Worm (Caenorhabditis elegans) whole organism, midembryonic: ENCODE results near the gene skr-6.
"Not testable (repeated sequence)": the region's sequence is repeated elsewhere in the genome, so short reads cannot be mapped to it uniquely, and the experiment has no call there.

Source experiments
- T22C8.4 ChIP-seq: fragments of 200-800 bp; sonication (Bioruptor generic); IDR thresholded peaks from 2 replicates; pipeline ENCODE4 v1.3.6; 2022; ENCODE audit warnings: missing genetic modification characterization, missing compliant biosample characterization
- cog-1 ChIP-seq: sonication (generic microtip); optimal IDR thresholded peaks from 2 replicates; lab custom pipeline; 2016; ENCODE audit warnings: missing genetic modification characterization, missing compliant biosample characterization
- flt-1 ChIP-seq: fragments of 200-800 bp; sonication (Bioruptor generic); IDR thresholded peaks from 2 replicates; pipeline ENCODE4 v1.3.6; 2022; ENCODE audit warnings: missing genetic modification characterization, missing compliant biosample characterization
- klf-2 ChIP-seq: fragments of 200-800 bp; sonication (Bioruptor generic); conservative IDR thresholded peaks from 2 replicates; pipeline ENCODE4 v1.3.6; 2022; ENCODE audit warnings: missing genetic modification reagents, missing genetic modification characterization, missing compliant biosample characterization
- med-1 ChIP-seq: sonication (generic microtip); optimal IDR thresholded peaks from 2 replicates; lab custom pipeline; 2017; ENCODE audit warnings: missing genetic modification characterization, mild to moderate bottlenecking, missing compliant biosample characterization, antibody characterized with exemption, missing genetic modification reagents; ENCODE audit not compliant: insufficient read depth
- ref-1 ChIP-seq: fragments of 200-800 bp; sonication (Bioruptor generic); conservative IDR thresholded peaks from 2 replicates; pipeline ENCODE4 v1.3.6; 2022; ENCODE audit warnings: missing genetic modification reagents, missing genetic modification characterization, missing compliant biosample characterization
- tab-1 ChIP-seq: fragments of 200-800 bp; sonication (Bioruptor generic); IDR thresholded peaks from 2 replicates; pipeline ENCODE4 v1.3.6; 2022; ENCODE audit warnings: missing genetic modification characterization, missing compliant biosample characterization
- ztf-23 ChIP-seq: fragments of 200-800 bp; sonication (Bioruptor generic); IDR thresholded peaks from 2 replicates; pipeline ENCODE4 v1.3.6; 2022; ENCODE audit warnings: missing genetic modification reagents, missing genetic modification characterization, missing compliant biosample characterization
- ztf-29 ChIP-seq: fragments of 200-800 bp; sonication (Bioruptor generic); IDR thresholded peaks from 2 replicates; pipeline ENCODE4 v1.3.6; 2022; ENCODE audit warnings: missing genetic modification reagents, missing genetic modification characterization, missing compliant biosample characterization

skr-6 gene

ce11 chrV:18269885-18270284 lies at the start of gene skr-6:
Gene skr-6, minus strand, starts transcription at chrV:18269985.
- TF ChIP-seq ref-1 (GFP tag; lab: Robert Waterston, UW) (no peak), T22C8.4 (GFP tag; lab: Robert Waterston, UW) (no peak)

DNA sequence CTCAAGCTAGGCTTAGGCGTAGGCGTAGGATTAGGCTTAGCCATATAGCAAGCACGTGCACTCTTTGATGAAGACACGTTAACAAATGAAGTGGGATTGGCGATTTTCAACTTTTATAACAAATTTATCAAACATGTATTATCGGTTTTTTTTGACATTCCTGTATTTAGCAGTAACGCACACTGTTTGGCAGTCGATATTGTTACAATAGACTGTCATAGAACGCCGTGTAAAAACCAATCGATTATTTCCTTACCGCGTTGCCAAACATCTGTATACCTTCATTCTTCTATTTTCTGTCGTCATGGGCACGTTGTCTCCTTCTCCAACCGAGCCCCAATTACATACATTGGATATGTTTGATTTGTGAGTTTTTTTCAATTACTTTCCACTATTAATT lies 48.5 kb upstream of the skr-6 start, which contains the start of gene fbxb-119:
Gene fbxb-119 (plus strand): TSS at position 301 of the 400 bp plus-strand sequence.
- TF ChIP-seq flt-1 (GFP tag; lab: Robert Waterston, UW), result no peak
- no peak for TF ChIP-seq med-1 (GFP tag; lab: Kevin White, UChicago)
- TF ChIP-seq T22C8.4 (GFP tag; lab: Robert Waterston, UW), result no peak
- no peak for TF ChIP-seq tab-1 (GFP tag; lab: Robert Waterston, UW)
- TF ChIP-seq ztf-23 (GFP tag; lab: Robert Waterston, UW), result no peak
- TF ChIP-seq klf-2 (GFP tag; lab: Robert Waterston, UW), result no peak
- TF ChIP-seq ztf-29 (GFP tag; lab: Robert Waterston, UW), result no peak
- TF ChIP-seq cog-1 (tag; lab: Kevin White, UChicago), result no peak
- no peak for TF ChIP-seq ref-1 (GFP tag; lab: Robert Waterston, UW)

- not testable (repeated sequence) for TF ChIP-seq med-1 (GFP tag; lab: Kevin White, UChicago); klf-2 (GFP tag; lab: Robert Waterston, UW); flt-1 (GFP tag; lab: Robert Waterston, UW)
These were observed 32.6 kb upstream of the skr-6 start, which contains the start of gene Y51A2A.6 for ce11 chrV:18302414-18302813. Gene Y51A2A.6, plus strand, starts transcription at chrV:18302714.

DNA sequence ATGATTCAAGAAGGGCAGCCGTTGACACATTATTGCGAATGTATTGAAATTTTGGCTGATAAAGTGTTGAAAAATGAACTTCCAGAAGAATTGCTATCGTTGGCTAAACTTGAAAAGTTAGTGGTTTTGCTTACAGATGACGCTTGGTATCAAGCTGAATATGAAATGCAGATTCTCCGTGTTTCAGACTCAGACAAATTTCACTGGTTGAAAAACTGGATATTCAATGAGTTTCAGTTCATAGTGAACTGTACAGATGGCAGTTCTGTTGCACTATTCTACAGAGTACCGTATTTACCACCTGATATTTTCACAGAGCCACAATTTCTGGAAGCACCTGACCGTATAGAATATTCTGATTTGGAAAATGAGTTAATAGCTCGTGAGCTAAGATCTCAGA lies 29.5 kb upstream of the skr-6 start:
- no peak for TF ChIP-seq T22C8.4 (GFP tag; lab: Robert Waterston, UW)
- TF ChIP-seq flt-1 (GFP tag; lab: Robert Waterston, UW), result no peak
- no peak for TF ChIP-seq ref-1 (GFP tag; lab: Robert Waterston, UW)
- TF ChIP-seq tab-1 (GFP tag; lab: Robert Waterston, UW), result no peak
- no peak for TF ChIP-seq ztf-23 (GFP tag; lab: Robert Waterston, UW)
- no peak for TF ChIP-seq med-1 (GFP tag; lab: Kevin White, UChicago)
- TF ChIP-seq ztf-29 (GFP tag; lab: Robert Waterston, UW), result no peak
- TF ChIP-seq klf-2 (GFP tag; lab: Robert Waterston, UW), result no peak
- no peak for TF ChIP-seq cog-1 (tag; lab: Kevin White, UChicago)

ce11 chrV:18298506-18298905 lies 28.7 kb upstream of the skr-6 start, which contains the start of gene Y51A2A.5:
Gene Y51A2A.5, plus strand, starts transcription at chrV:18298806.
- no peak for TF ChIP-seq ztf-23 (GFP tag; lab: Robert Waterston, UW)
- TF ChIP-seq flt-1 (GFP tag; lab: Robert Waterston, UW), result no peak
- no peak for TF ChIP-seq klf-2 (GFP tag; lab: Robert Waterston, UW)
- TF ChIP-seq cog-1 (tag; lab: Kevin White, UChicago), result no peak
- no peak for TF ChIP-seq ref-1 (GFP tag; lab: Robert Waterston, UW)
- no peak for TF ChIP-seq tab-1 (GFP tag; lab: Robert Waterston, UW)
- TF ChIP-seq T22C8.4 (GFP tag; lab: Robert Waterston, UW), result no peak
- TF ChIP-seq med-1 (GFP tag; lab: Kevin White, UChicago), result no peak
- no peak for TF ChIP-seq ztf-29 (GFP tag; lab: Robert Waterston, UW)

DNA sequence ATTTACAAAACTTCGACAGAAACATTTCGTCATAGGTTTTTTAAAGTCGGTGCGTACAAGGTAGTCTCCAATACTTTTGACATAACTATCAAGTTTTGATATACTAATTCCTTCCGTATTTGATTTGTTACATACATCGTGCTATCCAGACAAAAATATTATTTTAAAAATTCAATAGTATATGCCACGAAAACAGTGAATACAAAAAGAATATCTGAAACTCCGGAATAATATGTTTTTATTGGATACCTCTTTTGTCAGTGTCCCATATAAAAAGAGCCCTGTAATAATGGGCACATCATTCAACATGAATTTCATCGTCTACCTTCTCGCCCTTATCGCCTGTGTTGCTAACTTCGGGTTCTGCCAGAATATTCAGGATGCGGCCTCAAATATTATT lies 22.5 kb upstream of the skr-6 start, which contains the start of gene Y51A2A.12:
Gene Y51A2A.12 (plus strand): TSS at position 301 of the 400 bp plus-strand sequence.
- TF ChIP-seq cog-1 (tag; lab: Kevin White, UChicago) (no peak), klf-2 (GFP tag; lab: Robert Waterston, UW) (no peak), T22C8.4 (GFP tag; lab: Robert Waterston, UW) (no peak), med-1 (GFP tag; lab: Kevin White, UChicago) (no peak), tab-1 (GFP tag; lab: Robert Waterston, UW) (no peak), ref-1 (GFP tag; lab: Robert Waterston, UW) (no peak), ztf-23 (GFP tag; lab: Robert Waterston, UW) (no peak), ztf-29 (GFP tag; lab: Robert Waterston, UW) (no peak), flt-1 (GFP tag; lab: Robert Waterston, UW) (no peak)

- no peak for TF ChIP-seq tab-1 (GFP tag; lab: Robert Waterston, UW)
- no peak for TF ChIP-seq ref-1 (GFP tag; lab: Robert Waterston, UW)
- no peak for TF ChIP-seq flt-1 (GFP tag; lab: Robert Waterston, UW)
- TF ChIP-seq klf-2 (GFP tag; lab: Robert Waterston, UW), result no peak
- TF ChIP-seq T22C8.4 (GFP tag; lab: Robert Waterston, UW), result no peak
- TF ChIP-seq ztf-23 (GFP tag; lab: Robert Waterston, UW), result no peak
- TF ChIP-seq med-1 (GFP tag; lab: Kevin White, UChicago), result no peak
- no peak for TF ChIP-seq cog-1 (tag; lab: Kevin White, UChicago)
- TF ChIP-seq ztf-29 (GFP tag; lab: Robert Waterston, UW), result no peak
These were observed 20.9 kb upstream of the skr-6 start, which contains the start of gene Y51A2A.4 for ce11 chrV:18290642-18291041. Gene Y51A2A.4, plus strand, starts transcription at chrV:18290942.

DNA sequence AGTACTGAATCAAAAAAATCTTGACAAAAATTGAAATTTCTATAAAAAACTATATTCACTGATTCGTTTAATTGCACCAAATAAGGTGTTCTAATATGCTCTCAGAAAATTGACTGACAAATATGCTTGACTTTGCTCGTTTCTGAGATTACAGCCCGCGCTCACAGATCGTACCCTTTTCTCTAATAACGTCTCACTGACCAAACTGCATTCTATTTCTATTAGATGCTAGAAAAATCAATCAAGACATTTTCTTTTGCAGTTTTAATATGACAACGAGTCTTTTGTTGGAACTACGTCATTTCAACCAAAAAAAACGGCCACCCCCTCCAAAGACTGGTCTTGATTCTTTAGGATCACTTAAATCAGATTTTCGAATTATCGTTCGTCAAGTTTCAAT lies 12.8 kb upstream of the skr-6 start, which contains the start of gene clec-247:
Gene clec-247 (plus strand): TSS at position 301 of the 400 bp plus-strand sequence.
- no peak for TF ChIP-seq ztf-23 (GFP tag; lab: Robert Waterston, UW)
- TF ChIP-seq cog-1 (tag; lab: Kevin White, UChicago), result no peak
- TF ChIP-seq ztf-29 (GFP tag; lab: Robert Waterston, UW), result no peak
- no peak for TF ChIP-seq med-1 (GFP tag; lab: Kevin White, UChicago)
- TF ChIP-seq ref-1 (GFP tag; lab: Robert Waterston, UW), result no peak

DNA sequence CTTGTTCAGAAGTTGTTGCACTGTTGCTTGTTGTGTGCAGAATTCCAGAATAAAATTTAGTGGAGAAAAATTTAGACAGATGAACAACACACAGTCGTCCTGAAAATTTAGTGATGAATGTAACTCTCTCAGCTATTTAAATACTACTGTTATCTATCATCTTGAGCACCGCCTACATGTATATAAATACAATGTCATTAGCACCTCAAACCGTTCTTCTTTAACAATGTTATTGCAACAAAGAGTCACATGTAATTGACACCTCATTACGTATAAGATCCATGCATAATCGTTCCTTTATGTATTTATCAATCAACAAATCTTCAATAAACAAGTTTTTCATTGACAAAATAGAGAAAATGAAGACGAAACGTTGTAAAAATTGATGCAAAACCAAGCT lies 11.0 kb upstream of the skr-6 start, which contains the start of gene Y51A2A.16:
Gene Y51A2A.16 (minus strand): TSS at position 101 of the 400 bp plus-strand sequence.
- TF ChIP-seq med-1 (GFP tag; lab: Kevin White, UChicago) (no peak), ref-1 (GFP tag; lab: Robert Waterston, UW) (no peak), klf-2 (GFP tag; lab: Robert Waterston, UW) (no peak), cog-1 (tag; lab: Kevin White, UChicago) (no peak), flt-1 (GFP tag; lab: Robert Waterston, UW) (no peak), T22C8.4 (GFP tag; lab: Robert Waterston, UW) (no peak)
